Worm (Caenorhabditis elegans): ENCODE measurements around the gene ttr-30.

ttr-30 gene

DNA sequence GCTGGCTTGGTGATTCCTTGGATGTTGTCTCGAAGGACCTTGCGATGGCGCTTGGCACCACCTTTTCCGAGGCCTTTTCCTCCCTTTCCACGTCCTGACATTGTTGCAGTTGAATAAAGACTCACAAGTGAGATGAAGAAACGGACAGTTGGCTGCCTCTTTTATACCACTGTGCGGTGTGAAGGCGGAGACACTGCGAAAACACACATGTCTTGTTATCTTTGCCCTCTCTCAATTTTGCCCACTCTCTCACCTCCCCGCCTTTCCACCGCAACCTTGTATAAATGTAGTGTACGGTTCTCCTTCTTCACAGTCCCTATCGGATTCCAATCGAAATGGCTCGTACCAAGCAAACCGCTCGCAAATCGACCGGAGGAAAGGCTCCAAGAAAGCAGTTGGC, 21.0 kb upstream of the ttr-30 start, which contains the start of the genes his-38 and his-40:
his-38 (minus strand) TSS at position 101 of the 400 bp plus-strand sequence.
his-40 (plus strand) TSS at position 336 of the 400 bp plus-strand sequence.
- TF ChIP-seq ama-1 (optimal IDR thresholded peaks at IDR 0.05) (no peak), Y55F3AM.14 (GFP tag; optimal IDR thresholded peaks at IDR 0.05) (no peak), nhr-6 (tag; optimal IDR thresholded peaks at IDR 0.05) (no peak), ztf-11 (tag; optimal IDR thresholded peaks at IDR 0.05) (no peak), aly-2 (tag; optimal IDR thresholded peaks at IDR 0.05) (no peak), C34F6.9 (tag; optimal IDR thresholded peaks at IDR 0.05) (no peak), zag-1 (tag; optimal IDR thresholded peaks at IDR 0.05) (no peak), nhr-237 (tag; optimal IDR thresholded peaks at IDR 0.05) (no peak), nhr-10 (tag; optimal IDR thresholded peaks at IDR 0.05) (no peak), unc-39 (tag; optimal IDR thresholded peaks at IDR 0.05) (no peak), gmeb-1 (tag; optimal IDR thresholded peaks at IDR 0.05) (no peak), sem-4 (tag; optimal IDR thresholded peaks at IDR 0.05) (no peak), ceh-16 (tag; optimal IDR thresholded peaks at IDR 0.05) (no peak), elt-3 (tag; optimal IDR thresholded peaks at IDR 0.05) (no peak), nhr-11 (tag; optimal IDR thresholded peaks at IDR 0.05) (no peak)

DNA sequence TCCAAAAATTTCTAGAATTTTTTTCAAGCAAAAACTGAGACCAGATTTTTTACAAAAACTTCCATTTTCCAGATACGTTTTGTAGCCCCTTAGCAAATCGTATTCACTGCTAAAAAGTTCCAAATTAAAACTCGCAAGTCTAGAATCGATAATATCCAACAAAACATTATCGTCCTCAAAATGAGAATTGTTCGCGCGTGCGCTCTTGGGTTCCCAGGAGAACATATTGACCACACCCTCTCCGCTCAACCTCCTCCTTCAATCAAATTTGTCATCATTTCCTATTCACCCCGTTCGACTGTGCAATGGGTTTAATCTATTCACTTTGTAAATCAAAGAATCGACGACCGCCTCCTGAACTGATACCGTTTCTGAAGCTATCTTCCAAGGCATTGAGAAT, 18.9 kb upstream of the ttr-30 start:
- TF ChIP-seq alr-1 (tag; optimal IDR thresholded peaks at IDR 0.05) (no peak), fos-1 (tag; optimal IDR thresholded peaks at IDR 0.05) (no peak), nhr-237 (tag; optimal IDR thresholded peaks at IDR 0.05) (no peak), ztf-4 (tag; optimal IDR thresholded peaks at IDR 0.05) (no peak), skn-1 (tag; optimal IDR thresholded peaks at IDR 0.05) (no peak), nhr-23 (tag; optimal IDR thresholded peaks at IDR 0.05) (no peak), nhr-6 (tag; optimal IDR thresholded peaks at IDR 0.05) (no peak), nhr-12 (tag; optimal IDR thresholded peaks at IDR 0.05) (no peak)

DNA sequence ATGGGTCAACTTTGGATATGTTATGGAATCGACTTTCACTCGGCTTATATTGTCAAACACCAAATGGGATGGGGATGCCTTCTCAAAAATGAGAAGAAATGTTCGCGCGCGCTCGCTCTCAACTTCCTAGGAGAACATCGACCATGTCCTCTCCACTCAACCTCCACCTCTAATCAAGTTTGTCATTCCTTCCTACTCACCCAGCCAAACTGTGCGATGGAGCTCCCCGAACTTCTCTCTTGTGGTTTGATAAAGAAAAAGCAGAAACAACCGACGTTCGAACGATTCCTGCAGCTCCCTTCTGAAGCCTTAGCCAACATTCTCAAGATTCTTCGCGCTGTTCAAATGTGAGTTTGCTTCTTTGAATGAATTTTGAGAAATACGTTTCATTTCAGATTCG, 17.5 kb upstream of the ttr-30 start:
- TF ChIP-seq ztf-11 (tag; optimal IDR thresholded peaks at IDR 0.05), result no peak
- no peak for TF ChIP-seq snpc-4 (tag; optimal IDR thresholded peaks at IDR 0.05)
- TF ChIP-seq unc-39 (tag; optimal IDR thresholded peaks at IDR 0.05), result no peak
- TF ChIP-seq C34F6.9 (tag; optimal IDR thresholded peaks at IDR 0.05), result no peak
- no peak for TF ChIP-seq unc-62 (GFP tag; optimal IDR thresholded peaks at IDR 0.05)
- TF ChIP-seq nhr-77 (tag; optimal IDR thresholded peaks at IDR 0.05), result no peak
- TF ChIP-seq lsy-2 (tag; optimal IDR thresholded peaks at IDR 0.05), result no peak
- no peak for TF ChIP-seq nhr-10 (tag; optimal IDR thresholded peaks at IDR 0.05)
- no peak for TF ChIP-seq zag-1 (tag; optimal IDR thresholded peaks at IDR 0.05)
- TF ChIP-seq gmeb-1 (tag; optimal IDR thresholded peaks at IDR 0.05), result no peak
- TF ChIP-seq nhr-237 (tag; optimal IDR thresholded peaks at IDR 0.05), result no peak
- TF ChIP-seq nhr-11 (tag; optimal IDR thresholded peaks at IDR 0.05), result no peak
- TF ChIP-seq mab-5 (tag; optimal IDR thresholded peaks at IDR 0.05), result no peak
- no peak for TF ChIP-seq ceh-16 (tag; optimal IDR thresholded peaks at IDR 0.05)
- no peak for TF ChIP-seq nhr-21 (tag; optimal IDR thresholded peaks at IDR 0.05)
- no peak for TF ChIP-seq sem-4 (tag; optimal IDR thresholded peaks at IDR 0.05)
- TF ChIP-seq alr-1 (tag; optimal IDR thresholded peaks at IDR 0.05), result no peak
- TF ChIP-seq mdl-1 (tag; optimal IDR thresholded peaks at IDR 0.05), result no peak

DNA sequence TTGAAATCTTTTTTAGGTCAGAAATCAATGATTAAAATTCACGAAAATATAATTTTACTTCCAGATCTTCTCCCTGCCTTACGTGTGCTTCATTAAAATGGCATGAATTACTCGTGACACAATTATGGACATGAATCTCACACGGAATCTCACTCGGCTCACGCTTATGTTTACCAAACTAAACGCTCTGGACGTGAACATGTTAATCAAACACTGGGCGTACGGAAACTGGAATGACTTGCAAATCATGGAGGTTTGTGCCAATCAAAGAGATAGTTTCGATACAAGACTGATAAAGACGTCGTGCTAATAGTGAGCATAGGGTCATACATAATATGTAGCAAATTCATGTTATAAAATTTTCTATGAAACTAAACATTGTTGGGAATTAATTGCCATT, 16.2 kb upstream of the ttr-30 start:
- TF ChIP-seq lin-11 (tag; optimal IDR thresholded peaks at IDR 0.05) (no peak), peb-1 (tag; optimal IDR thresholded peaks at IDR 0.05) (no peak), ZK546.5 (tag; optimal IDR thresholded peaks at IDR 0.05) (no peak), skn-1 (tag; optimal IDR thresholded peaks at IDR 0.05) (no peak), nhr-12 (tag; optimal IDR thresholded peaks at IDR 0.05) (no peak), fos-1 (tag; optimal IDR thresholded peaks at IDR 0.05) (peak; percentile 34), nhr-6 (tag; optimal IDR thresholded peaks at IDR 0.05) (no peak), crh-2 (tag; optimal IDR thresholded peaks at IDR 0.05) (peak; percentile 29), blmp-1 (tag; optimal IDR thresholded peaks at IDR 0.05; ENCODE audit: insufficient read depth) (no peak)

- TF ChIP-seq crh-2 (tag; optimal IDR thresholded peaks at IDR 0.05) (peak; percentile 43), alr-1 (tag; optimal IDR thresholded peaks at IDR 0.05) (no peak), mdl-1 (tag; optimal IDR thresholded peaks at IDR 0.05) (peak in 1 of 2 experiments; percentile 3), lin-39 (tag; optimal IDR thresholded peaks at IDR 0.05) (no peak), elt-1 (tag; optimal IDR thresholded peaks at IDR 0.05) (no peak), aly-2 (tag; optimal IDR thresholded peaks at IDR 0.05) (no peak), sma-9 (GFP tag; optimal IDR thresholded peaks at IDR 0.05) (peak; percentile 64), sma-9 (tag; optimal IDR thresholded peaks at IDR 0.05) (no peak), F13H6.1 (tag; optimal IDR thresholded peaks at IDR 0.05) (peak; percentile 38), ceh-16 (tag; optimal IDR thresholded peaks at IDR 0.05) (no peak), sma-3 (GFP tag; optimal IDR thresholded peaks at IDR 0.05) (peak; percentile 7), dmd-4 (tag; optimal IDR thresholded peaks at IDR 0.05) (no peak), peb-1 (tag; optimal IDR thresholded peaks at IDR 0.05) (no peak), nhr-21 (tag; optimal IDR thresholded peaks at IDR 0.05) (no peak), ceh-82 (tag; optimal IDR thresholded peaks at IDR 0.05) (no peak), fos-1 (tag; optimal IDR thresholded peaks at IDR 0.05) (peak; percentile 95), lsy-2 (tag; optimal IDR thresholded peaks at IDR 0.05) (peak in 1 of 2 experiments; percentile 18), ama-1 (optimal IDR thresholded peaks at IDR 0.05) (no peak), gmeb-1 (tag; optimal IDR thresholded peaks at IDR 0.05) (peak; percentile 57), skn-1 (tag; optimal IDR thresholded peaks at IDR 0.05) (peak; percentile 89), lin-13 (GFP tag; optimal IDR thresholded peaks at IDR 0.05) (no peak)
These were observed 15.4 kb upstream of the ttr-30 start, which contains the start of gene spp-3 for ce11 chrX:7315329-7315728. spp-3 (minus strand) TSS chrX:7315353.

Data from whole organism, L2 larva.